Worm (Caenorhabditis elegans) whole organism, L4/young adult: Measurements from ENCODE around the gene nspe-7.
"Not testable (repeated sequence)": the region's sequence is repeated elsewhere in the genome, so short reads cannot be mapped to it uniquely, and the experiment has no call there.

Experiments used
- W03F9.2 ChIP-seq: fragments of 150-350 bp; optimal IDR thresholded peaks from 2 replicates; lab custom pipeline; 2014; ENCODE audit warnings: missing biosample characterization, missing genetic modification characterization
- dao-5 ChIP-seq: sonication (generic microtip); optimal IDR thresholded peaks from 2 replicates; lab custom pipeline; 2016; ENCODE audit warnings: missing genotype, missing genetic modification characterization, moderate library complexity, missing compliant biosample characterization
- him-1 ChIP-seq: sonication (generic microtip); optimal IDR thresholded peaks from 2 replicates; lab custom pipeline; 2016; ENCODE audit warnings: missing genotype, missing genetic modification reagents, missing genetic modification characterization, missing compliant biosample characterization

The nspe-7 gene

ce11 chrII:12621908-12622566, 5.0 kb upstream of the nspe-7 start, which contains the start of gene nspe-8:
Gene nspe-8 (minus strand): TSS chrII:12621958.
- TF ChIP-seq dao-5 (tag; lab: Kevin White, UChicago) (no peak), him-1 (tag; lab: Kevin White, UChicago) (no peak), W03F9.2 (tag; lab: Kevin White, UChicago) (no peak)

DNA sequence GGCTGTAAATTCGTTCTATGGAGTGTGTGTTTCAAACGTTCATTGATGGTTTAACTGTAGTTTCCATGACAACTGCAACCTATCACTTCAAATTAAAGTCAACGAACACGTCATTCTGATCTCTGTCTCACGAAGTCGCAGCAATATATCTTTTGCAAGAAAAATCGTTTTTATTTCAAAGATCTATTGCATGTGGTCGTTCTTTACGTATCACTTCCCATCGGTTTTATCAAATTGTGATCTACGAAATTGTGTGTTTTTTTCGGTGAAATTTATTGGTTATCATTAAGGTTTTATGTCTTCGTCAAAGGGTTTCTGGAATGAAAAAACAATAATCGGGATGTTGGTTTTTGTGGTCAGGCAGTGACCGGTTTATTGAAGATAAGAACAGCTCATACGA, 4.1 kb upstream of the nspe-7 start:
- TF ChIP-seq W03F9.2 (tag; lab: Kevin White, UChicago) (no peak), him-1 (tag; lab: Kevin White, UChicago) (no peak), dao-5 (tag; lab: Kevin White, UChicago) (no peak)

DNA sequence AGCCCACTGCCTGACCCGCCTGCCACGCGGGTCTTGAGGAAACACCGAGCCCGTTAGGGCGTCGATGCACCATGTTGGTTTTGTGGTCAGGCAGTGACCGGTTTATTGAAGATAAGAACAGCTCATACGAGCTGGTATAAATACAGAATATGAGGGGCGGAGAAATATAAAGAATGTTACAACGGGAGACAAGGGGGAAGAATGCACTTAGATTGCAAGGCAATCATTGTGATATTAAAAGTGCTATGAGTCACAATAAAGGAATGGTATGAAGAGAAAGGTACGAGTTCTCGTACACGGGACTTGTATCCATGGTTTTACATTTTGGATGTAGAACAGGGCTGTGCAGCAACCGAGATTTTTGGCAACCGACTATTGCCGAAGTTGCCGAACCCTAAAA, 2.6 kb upstream of the nspe-7 start, which contains the start of gene Y38E10A.14:
TSS of gene Y38E10A.14 (minus strand) at position 101 of the 400 bp plus-strand sequence.
- TF ChIP-seq dao-5, him-1, W03F9.2 (tag; lab: Kevin White, UChicago): not testable (repeated sequence)

ce11 chrII:12625673-12626072, 1.3 kb upstream of the nspe-7 start:
- TF ChIP-seq him-1 (tag; lab: Kevin White, UChicago) = no peak
- no peak for TF ChIP-seq dao-5 (tag; lab: Kevin White, UChicago)
- no peak for TF ChIP-seq W03F9.2 (tag; lab: Kevin White, UChicago)

DNA sequence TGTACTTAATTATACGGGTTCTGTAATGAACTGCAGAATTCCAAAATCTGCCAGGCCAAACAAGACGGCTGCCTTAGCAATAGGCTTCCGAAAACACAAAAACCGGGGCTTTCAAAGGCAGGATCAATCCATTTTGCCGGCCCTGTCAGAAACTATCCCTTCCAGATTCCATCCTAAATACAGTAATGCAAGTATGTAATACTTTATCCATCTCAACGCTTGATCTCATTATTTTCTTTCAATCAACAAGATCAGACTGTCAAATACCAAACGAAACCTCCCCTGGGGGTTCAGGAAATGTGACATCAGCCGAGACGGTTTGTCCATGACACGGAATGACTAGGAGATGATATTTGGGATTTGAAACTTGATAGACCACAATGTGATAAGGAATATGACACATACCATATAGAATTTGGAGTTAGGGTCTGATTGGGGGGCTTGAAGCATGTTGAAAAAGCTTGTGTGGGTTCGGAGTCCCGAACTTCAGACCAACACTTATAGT, 815 bp upstream of the nspe-7 start:
- TF ChIP-seq W03F9.2 (tag; lab: Kevin White, UChicago) (no peak), him-1 (tag; lab: Kevin White, UChicago) (no peak), dao-5 (tag; lab: Kevin White, UChicago) (no peak)

- TF ChIP-seq W03F9.2 (tag; lab: Kevin White, UChicago) (no peak), him-1 (tag; lab: Kevin White, UChicago) (no peak), dao-5 (tag; lab: Kevin White, UChicago) (no peak)
Observed at ce11 chrII:12628566-12628965, 1.6 kb downstream of the nspe-7 start, which contains the start of gene nspe-5. Gene nspe-5 (plus strand): TSS chrII:12628866.

DNA sequence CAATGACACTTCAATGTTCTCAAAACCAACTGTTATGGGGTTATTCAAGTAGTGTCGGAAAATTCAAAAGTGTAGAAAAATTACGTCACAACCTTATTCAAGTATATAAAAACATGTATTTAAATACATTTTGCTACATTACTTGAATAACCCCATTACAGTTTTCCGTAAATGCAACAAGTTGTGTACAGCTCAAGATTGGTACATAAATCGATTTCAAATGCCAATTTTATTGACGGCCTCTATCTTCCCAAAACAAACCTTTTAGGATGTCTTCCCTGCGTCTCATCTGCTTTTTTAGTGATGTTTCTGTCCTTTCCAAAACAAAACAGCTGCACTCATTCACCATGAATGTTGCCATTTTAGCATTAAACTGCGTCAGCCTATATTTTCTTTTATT, 2.4 kb downstream of the nspe-7 start, which contains the start of gene Y38E10A.28:
TSS of gene Y38E10A.28 (plus strand) at position 301 of the 400 bp plus-strand sequence.
- TF ChIP-seq W03F9.2 (tag; lab: Kevin White, UChicago) (no peak), dao-5 (tag; lab: Kevin White, UChicago) (no peak), him-1 (tag; lab: Kevin White, UChicago) (no peak)

ce11 chrII:12630888-12631287, 3.9 kb downstream of the nspe-7 start, which contains the start of gene Y38E10A.34:
Gene Y38E10A.34 (plus strand): TSS chrII:12631188.
- no peak for TF ChIP-seq him-1 (tag; lab: Kevin White, UChicago)
- TF ChIP-seq dao-5 (tag; lab: Kevin White, UChicago) = no peak
- TF ChIP-seq W03F9.2 (tag; lab: Kevin White, UChicago) = no peak

- TF ChIP-seq W03F9.2 (tag; lab: Kevin White, UChicago) (no peak), him-1 (tag; lab: Kevin White, UChicago) (no peak), dao-5 (tag; lab: Kevin White, UChicago) (no peak)
Observed at ce11 chrII:12634749-12635318, 7.8 kb downstream of the nspe-7 start, which contains the start of gene Y38E10A.17. Gene Y38E10A.17 (minus strand): TSS chrII:12634799.

DNA sequence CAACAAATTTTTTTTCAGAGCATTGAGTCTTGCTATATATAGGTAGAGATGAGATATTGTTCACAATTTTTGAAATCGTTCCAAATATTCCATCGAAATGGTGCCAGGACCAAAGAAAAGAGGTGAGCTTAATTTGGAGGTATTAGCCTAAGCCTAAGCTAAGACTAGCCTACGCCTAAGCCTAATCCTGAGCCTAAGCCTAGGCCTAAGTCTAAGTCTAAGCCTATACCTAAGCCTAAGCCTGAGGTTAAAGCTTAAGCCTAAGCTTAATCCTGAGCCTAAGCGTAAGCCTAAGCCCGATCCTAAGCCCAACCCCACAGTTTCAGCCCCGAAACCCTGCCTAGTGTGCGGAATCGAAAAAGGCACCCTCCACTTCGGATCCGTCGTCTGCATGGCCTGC, 9.6 kb downstream of the nspe-7 start, which contains the start of gene nhr-234:
TSS of gene nhr-234 (plus strand) at position 77 of the 400 bp plus-strand sequence.
- TF ChIP-seq dao-5 (tag; lab: Kevin White, UChicago) = no peak
- no peak for TF ChIP-seq him-1 (tag; lab: Kevin White, UChicago)
- no peak for TF ChIP-seq W03F9.2 (tag; lab: Kevin White, UChicago)

ce11 chrII:12640370-12640769, 13.4 kb downstream of the nspe-7 start, which contains the start of gene nhr-235:
Gene nhr-235 (plus strand): TSS chrII:12640670.
- TF ChIP-seq W03F9.2 (tag; lab: Kevin White, UChicago) (no peak), dao-5 (tag; lab: Kevin White, UChicago) (no peak), him-1 (tag; lab: Kevin White, UChicago) (no peak)

- no peak for TF ChIP-seq dao-5 (tag; lab: Kevin White, UChicago)
- TF ChIP-seq him-1 (tag; lab: Kevin White, UChicago) = no peak
- no peak for TF ChIP-seq W03F9.2 (tag; lab: Kevin White, UChicago)
Observed at ce11 chrII:12654447-12654846, 27.5 kb downstream of the nspe-7 start, which contains the start of gene rgs-4. Gene rgs-4 (plus strand): TSS chrII:12654747.

- no peak for TF ChIP-seq W03F9.2 (tag; lab: Kevin White, UChicago)
- no peak for TF ChIP-seq him-1 (tag; lab: Kevin White, UChicago)
- TF ChIP-seq dao-5 (tag; lab: Kevin White, UChicago) = no peak
Observed at ce11 chrII:12655816-12656215, 28.8 kb downstream of the nspe-7 start.
